Worm (Caenorhabditis elegans): ENCODE measurements around the gene F44E2.6.

F44E2.6 gene

ce11 chrIII:8799964-8800795 is 44.8 kb downstream of the F44E2.6 start, which contains the start of gene F54F2.6 (continued):
- TF ChIP-seq dpl-1 (GFP tag; optimal IDR thresholded peaks at IDR 0.05): peak; percentile 33
- peak; percentile 86 for TF ChIP-seq ceh-20 (GFP tag; IDR thresholded peaks at IDR 0.05)
- peak; percentile 81 for TF ChIP-seq nhr-11 (tag; optimal IDR thresholded peaks at IDR 0.05)
- TF ChIP-seq pqm-1 (tag; optimal IDR thresholded peaks at IDR 0.05): peak; percentile 35
- peak; percentile 86 to 89 for TF ChIP-seq lsy-2 (tag; optimal IDR thresholded peaks at IDR 0.05)
- TF ChIP-seq F26F4.8 (GFP tag; conservative IDR thresholded peaks at IDR 0.05): no peak
- peak; percentile 82 for TF ChIP-seq T20F7.1 (GFP tag; optimal IDR thresholded peaks at IDR 0.05)
- TF ChIP-seq aly-2 (tag; optimal IDR thresholded peaks at IDR 0.05): no peak
- TF ChIP-seq hmg-1.1 (GFP tag; IDR thresholded peaks at IDR 0.05): peak; percentile 77
- no peak for TF ChIP-seq Y48G9A.11 (GFP tag; IDR thresholded peaks at IDR 0.05)
- peak; percentile 65 to 85 for TF ChIP-seq hif-1 (tag; optimal IDR thresholded peaks at IDR 0.05)
- TF ChIP-seq set-16 (GFP tag; IDR thresholded peaks at IDR 0.05): peak; percentile 87
- TF ChIP-seq ztf-7 (tag; optimal IDR thresholded peaks at IDR 0.05): no peak
- TF ChIP-seq lin-1 (GFP tag; IDR thresholded peaks at IDR 0.05): peak; percentile 58
- no peak for TF ChIP-seq madf-5 (GFP tag; IDR thresholded peaks at IDR 0.05)
- TF ChIP-seq dve-1 (tag; optimal IDR thresholded peaks at IDR 0.05; ENCODE audit: insufficient read depth): peak; percentile 38
- TF ChIP-seq fkh-10 (GFP tag; optimal IDR thresholded peaks at IDR 0.05): peak; percentile 74
- TF ChIP-seq arid-1 (GFP tag; conservative IDR thresholded peaks at IDR 0.05): 0 out of 2 replicates have a peak, but pooled peaks have one; percentile 5
- TF ChIP-seq R02D3.7 (tag; optimal IDR thresholded peaks at IDR 0.05): no peak
- peak; percentile 13 for TF ChIP-seq nhr-237 (tag; optimal IDR thresholded peaks at IDR 0.05)
- no peak for TF ChIP-seq Y105C5A.15 (GFP tag; IDR thresholded peaks at IDR 0.05)
- no peak for TF ChIP-seq daf-12 (tag; optimal IDR thresholded peaks at IDR 0.05)
- peak; percentile 90 for TF ChIP-seq F37D6.2 (tag; optimal IDR thresholded peaks at IDR 0.05)
- TF ChIP-seq nhr-76 (tag; optimal IDR thresholded peaks at IDR 0.05): no peak
- peak; percentile 93 for TF ChIP-seq rbr-2 (tag; optimal IDR thresholded peaks at IDR 0.05)
- peak; percentile 57 for TF ChIP-seq lin-13 (GFP tag; optimal IDR thresholded peaks at IDR 0.05)
- peak; percentile 10 for TF ChIP-seq spr-3 (GFP tag; optimal IDR thresholded peaks at IDR 0.05)
- TF ChIP-seq D1046.2 (GFP tag; IDR thresholded peaks at IDR 0.05): 0 out of 2 replicates have a peak, but pooled peaks have one; percentile 66
- TF ChIP-seq nhr-42 (GFP tag; IDR thresholded peaks at IDR 0.05): no peak
- TF ChIP-seq sdz-12 (GFP tag; optimal IDR thresholded peaks at IDR 0.05): no peak
- TF ChIP-seq dmd-9 (GFP tag; IDR thresholded peaks at IDR 0.05): no peak
- peak; percentile 69 to 98 for TF ChIP-seq mdl-1 (tag; optimal IDR thresholded peaks at IDR 0.05)
- TF ChIP-seq tag-97 (GFP tag; IDR thresholded peaks at IDR 0.05): 0 out of 2 replicates have a peak, but pooled peaks have one; percentile 32
- no peak for TF ChIP-seq mxl-2 (GFP tag; conservative IDR thresholded peaks at IDR 0.05)
- TF ChIP-seq Y5F2A.4 (GFP tag; optimal IDR thresholded peaks at IDR 0.05): no peak
- TF ChIP-seq aha-1 (tag): peak; percentile 99
- TF ChIP-seq mep-1 (tag; optimal IDR thresholded peaks at IDR 0.05): peak; percentile 86
- TF ChIP-seq hlh-30 (tag; optimal IDR thresholded peaks at IDR 0.05; ENCODE audit: insufficient read depth): peak; percentile 95
- TF ChIP-seq saeg-2 (GFP tag; IDR thresholded peaks at IDR 0.05): peak; percentile 15; the same call in 1 of the 2 replicates
- TF ChIP-seq nhr-77 (tag; optimal IDR thresholded peaks at IDR 0.05): peak; percentile 10
- TF ChIP-seq mes-2 (tag; optimal IDR thresholded peaks at IDR 0.05; ENCODE audit: poor library complexity, severe bottlenecking): peak; percentile 69
- no peak for TF ChIP-seq egl-27 (tag; optimal IDR thresholded peaks at IDR 0.05)
- TF ChIP-seq Y75B8A.6 (GFP tag; IDR thresholded peaks at IDR 0.05): no peak
- peak; percentile 56 for TF ChIP-seq lin-38 (GFP tag; IDR thresholded peaks at IDR 0.05)
- TF ChIP-seq unc-130 (GFP tag; optimal IDR thresholded peaks at IDR 0.05): no peak
- TF ChIP-seq lim-7 (GFP tag; IDR thresholded peaks at IDR 0.05): no peak
- TF ChIP-seq duxl-1 (tag; optimal IDR thresholded peaks at IDR 0.05; ENCODE audit: poor library complexity): no peak
- no peak for TF ChIP-seq lin-39 (tag; optimal IDR thresholded peaks at IDR 0.05)
- peak; percentile 86 for TF ChIP-seq nhr-48 (tag; optimal IDR thresholded peaks at IDR 0.05)

Measured in whole organism, L4 larva.